Fruit fly (Drosophila melanogaster) Kc167 (cell line): ENCODE measurements around the gene CG33268.
"Not testable (repeated sequence)": the region's sequence is repeated elsewhere in the genome, so short reads cannot be mapped to it uniquely, and the experiment has no call there.

Source experiments
- Myc ChIP-seq: fragments of >200 bp; optimal IDR thresholded peaks from 2 replicates; lab custom pipeline; 2017; ENCODE audit warnings: missing external identifiers
- Sin3A ChIP-seq: fragments of >200 bp; optimal IDR thresholded peaks from 2 replicates; lab custom pipeline; 2018; ENCODE audit warnings: missing external identifiers
- h ChIP-seq: fragments of >200 bp; optimal IDR thresholded peaks from 3 replicates; lab custom pipeline; 2018; ENCODE audit warnings: missing external identifiers
- insv ChIP-seq: fragments of >200 bp; optimal IDR thresholded peaks from 3 replicates; lab custom pipeline; 2018; ENCODE audit warnings: missing external identifiers
- psq ChIP-seq: fragments of >200 bp; optimal IDR thresholded peaks from 2 replicates; lab custom pipeline; 2017; ENCODE audit warnings: missing external identifiers
- ttk ChIP-seq: sonication (Bioruptor generic); optimal IDR thresholded peaks from 2 replicates; lab custom pipeline; 2017; ENCODE audit warnings: missing external identifiers

The CG33268 gene

dm6 chr3L:11620001-11620400 lies 29.0 kb upstream of the CG33268 start, which contains the start of gene Muc68Ca:
Gene Muc68Ca, minus strand, starts transcription at chr3L:11620101.
- no peak for TF ChIP-seq insv
- TF ChIP-seq psq (lab: Kevin White, UChicago) = no peak

- no peak for TF ChIP-seq Sin3A (lab: Kevin White, UChicago)
- no peak for TF ChIP-seq psq (lab: Kevin White, UChicago)
- TF ChIP-seq ttk = no peak
- no peak for TF ChIP-seq h (lab: Kevin White, UChicago)
- TF ChIP-seq insv = no peak
- TF ChIP-seq Myc (lab: Kevin White, UChicago) = no peak
Observed at dm6 chr3L:11609835-11610234, 18.8 kb upstream of the CG33268 start, which contains the start of gene CG42832. Gene CG42832, plus strand, starts transcription at chr3L:11610135.

- no peak for TF ChIP-seq Myc (lab: Kevin White, UChicago)
- no peak for TF ChIP-seq ttk
- TF ChIP-seq insv = no peak
- TF ChIP-seq Sin3A (lab: Kevin White, UChicago) = no peak
- no peak for TF ChIP-seq h (lab: Kevin White, UChicago)
- TF ChIP-seq psq (lab: Kevin White, UChicago) = no peak
Observed at dm6 chr3L:11609153-11609809, 18.2 kb upstream of the CG33268 start, which contains the start of gene Duba. Gene Duba, minus strand, starts transcription at chr3L:11609465.

dm6 chr3L:11604227-11604626 lies 13.2 kb upstream of the CG33268 start:
- TF ChIP-seq h (lab: Kevin White, UChicago) = no peak
- TF ChIP-seq Myc (lab: Kevin White, UChicago) = no peak
- no peak for TF ChIP-seq insv
- TF ChIP-seq psq (lab: Kevin White, UChicago) = no peak
- TF ChIP-seq ttk = no peak
- no peak for TF ChIP-seq Sin3A (lab: Kevin White, UChicago)

- TF ChIP-seq Sin3A (lab: Kevin White, UChicago) = no peak
- TF ChIP-seq h (lab: Kevin White, UChicago) = no peak
- no peak for TF ChIP-seq Myc (lab: Kevin White, UChicago)
- TF ChIP-seq psq (lab: Kevin White, UChicago) = no peak
- TF ChIP-seq insv = no peak
- TF ChIP-seq ttk = no peak
Observed at dm6 chr3L:11602040-11602439, 11.0 kb upstream of the CG33268 start.

dm6 chr3L:11601133-11601532 lies 10.1 kb upstream of the CG33268 start:
- TF ChIP-seq psq (lab: Kevin White, UChicago) = no peak
- no peak for TF ChIP-seq Myc (lab: Kevin White, UChicago)
- TF ChIP-seq insv = no peak
- no peak for TF ChIP-seq h (lab: Kevin White, UChicago)
- no peak for TF ChIP-seq ttk
- TF ChIP-seq Sin3A (lab: Kevin White, UChicago) = no peak

- TF ChIP-seq Sin3A (lab: Kevin White, UChicago) = no peak
- no peak for TF ChIP-seq insv
- TF ChIP-seq h (lab: Kevin White, UChicago) = no peak
- no peak for TF ChIP-seq ttk
- no peak for TF ChIP-seq Myc (lab: Kevin White, UChicago)
- TF ChIP-seq psq (lab: Kevin White, UChicago) = no peak
Observed at dm6 chr3L:11599965-11600420, 9.0 kb upstream of the CG33268 start, which contains the start of the genes CG14137 and CG46394. Gene CG14137, minus strand, starts transcription at chr3L:11600065. Gene CG46394, plus strand, starts transcription at chr3L:11600370.

dm6 chr3L:11599255-11599654 lies 8.2 kb upstream of the CG33268 start:
- no peak for TF ChIP-seq Myc (lab: Kevin White, UChicago)
- TF ChIP-seq Sin3A (lab: Kevin White, UChicago) = no peak
- TF ChIP-seq insv = no peak
- no peak for TF ChIP-seq ttk
- no peak for TF ChIP-seq h (lab: Kevin White, UChicago)
- no peak for TF ChIP-seq psq (lab: Kevin White, UChicago)

- TF ChIP-seq h (lab: Kevin White, UChicago) = no peak
- no peak for TF ChIP-seq psq (lab: Kevin White, UChicago)
- no peak for TF ChIP-seq Sin3A (lab: Kevin White, UChicago)
- no peak for TF ChIP-seq insv
- no peak for TF ChIP-seq Myc (lab: Kevin White, UChicago)
- no peak for TF ChIP-seq ttk
Observed at dm6 chr3L:11596585-11597252, 5.7 kb upstream of the CG33268 start, which contains the start of gene CG7368. Gene CG7368, plus strand, starts transcription at chr3L:11597202.

- TF ChIP-seq Sin3A (lab: Kevin White, UChicago) (no peak), h (lab: Kevin White, UChicago) (no peak)
Observed at dm6 chr3L:11593778-11594177, 2.7 kb upstream of the CG33268 start.

dm6 chr3L:11591803-11592202 lies 772 bp upstream of the CG33268 start:
- TF ChIP-seq h (lab: Kevin White, UChicago) = no peak
- TF ChIP-seq Sin3A (lab: Kevin White, UChicago) = no peak
- TF ChIP-seq insv = no peak
- no peak for TF ChIP-seq Myc (lab: Kevin White, UChicago)
- TF ChIP-seq psq (lab: Kevin White, UChicago) = no peak
- TF ChIP-seq ttk = no peak

dm6 chr3L:11589395-11589794 lies 1.6 kb downstream of the CG33268 start, which contains the start of gene CG7377:
Gene CG7377, plus strand, starts transcription at chr3L:11589695.
- not testable (repeated sequence) for TF ChIP-seq ttk; Myc (lab: Kevin White, UChicago); Sin3A (lab: Kevin White, UChicago)
